Fruit fly (Drosophila melanogaster): ENCODE results near the gene Bicra.

- TF ChIP-seq CG17806 (tag; optimal IDR thresholded peaks at IDR 0.05) (no peak), CG32121 (GFP tag; IDR thresholded peaks at IDR 0.05) (no peak)
Measured at dm6 chr3R:29082034-29082433, 19.2 kb downstream of the Bicra start.
